Worm (Caenorhabditis elegans) whole organism, early embryonic: ENCODE measurements around the gene glf-1.

Experiments
- F13C5.2 ChIP-seq: sonication (generic microtip); optimal IDR thresholded peaks from 2 replicates; lab custom pipeline; 2017; ENCODE audit warnings: mild to moderate bottlenecking, missing genetic modification characterization, inconsistent platforms, missing compliant biosample characterization
- ama-1 ChIP-seq: fragments of 150-350 bp; optimal IDR thresholded peaks from 2 replicates; lab custom pipeline; 2014
- ceh-13 ChIP-seq: fragments of 200-800 bp; sonication (Bioruptor generic); optimal IDR thresholded peaks from 2 replicates; lab custom pipeline; 2018; ENCODE audit warnings: mild to moderate bottlenecking, missing genetic modification characterization, missing compliant biosample characterization
- flt-1 ChIP-seq: fragments of 200-800 bp; sonication (Bioruptor generic); IDR thresholded peaks from 2 replicates; pipeline ENCODE4 v1.3.6; 2022; ENCODE audit warnings: missing genetic modification characterization, missing compliant biosample characterization
- hmbx-1 ChIP-seq: sonication (generic microtip); optimal IDR thresholded peaks from 2 replicates; lab custom pipeline; 2016; ENCODE audit warnings: mild to moderate bottlenecking, missing genetic modification characterization, missing compliant biosample characterization
- hmg-4 ChIP-seq: fragments of 200-800 bp; sonication (Bioruptor generic); optimal IDR thresholded peaks from 2 replicates; lab custom pipeline; 2018; ENCODE audit warnings: mild to moderate bottlenecking, missing genetic modification characterization, missing compliant biosample characterization
- hnd-1 ChIP-seq: sonication (generic microtip); optimal IDR thresholded peaks from 2 replicates; lab custom pipeline; 2016; ENCODE audit warnings: missing genetic modification characterization, missing compliant biosample characterization
- pes-1 ChIP-seq: fragments of 200-800 bp; sonication (Bioruptor generic); IDR thresholded peaks from 2 replicates; pipeline ENCODE4 v1.3.6; 2022; ENCODE audit warnings: missing genetic modification reagents, missing genetic modification characterization, missing compliant biosample characterization
- tbx-11 ChIP-seq: fragments of 200-800 bp; sonication (Bioruptor generic); IDR thresholded peaks from 2 replicates; pipeline ENCODE4 v1.3.6; 2022; ENCODE audit warnings: missing genetic modification characterization, missing compliant biosample characterization
- tbx-37 ChIP-seq: fragments of 200-800 bp; sonication (Bioruptor generic); conservative IDR thresholded peaks from 2 replicates; pipeline ENCODE4 v1.3.6; 2022; ENCODE audit warnings: missing genetic modification reagents, missing genetic modification characterization, missing compliant biosample characterization
- tra-4 ChIP-seq: sonication (generic microtip); optimal IDR thresholded peaks from 2 replicates; lab custom pipeline; 2017; ENCODE audit warnings: missing genetic modification characterization, missing compliant biosample characterization

- TF ChIP-seq ama-1 (lab: Kevin White, UChicago) (no peak), flt-1 (GFP tag; lab: Robert Waterston, UW) (no peak), tbx-11 (GFP tag; lab: Robert Waterston, UW) (no peak), F13C5.2 (tag; lab: Kevin White, UChicago) (no peak), tbx-37 (GFP tag; lab: Robert Waterston, UW) (no peak), ceh-13 (GFP tag; lab: Kevin White, UChicago) (no peak), tra-4 (no peak), hnd-1 (no peak), hmg-4 (no peak), hmbx-1 (no peak), pes-1 (no peak)
Observed at ce11 chrIV:5870072-5870471, 15.6 kb upstream of the glf-1 start, which contains the start of gene srv-17.
